Fruit fly (Drosophila melanogaster): ENCODE data around the gene Alg14.

dm6 chrX:15475367-15475789 lies 3.4 kb downstream of the Alg14 start, which contains the start of gene mh:
- TF ChIP-seq CG3163 (GFP tag; optimal IDR thresholded peaks at IDR 0.05) = no peak
- no peak for TF ChIP-seq CG8478 (optimal IDR thresholded peaks at IDR 0.05)
- TF ChIP-seq CG17568 (GFP tag; optimal IDR thresholded peaks at IDR 0.05) = no peak
- TF ChIP-seq Abd-B (GFP tag; optimal IDR thresholded peaks at IDR 0.05) = peak; percentile 64
- TF ChIP-seq CG10147 (GFP tag; optimal IDR thresholded peaks at IDR 0.05) = no peak
- no peak for TF ChIP-seq ftz-f1 (GFP tag; optimal IDR thresholded peaks at IDR 0.05)
- TF ChIP-seq kay (GFP tag; optimal IDR thresholded peaks at IDR 0.05) = no peak
- TF ChIP-seq CG1529 (GFP tag; optimal IDR thresholded peaks at IDR 0.05) = no peak
- TF ChIP-seq Pdp1 (GFP tag; optimal IDR thresholded peaks at IDR 0.05) = no peak
- TF ChIP-seq CG14860 (GFP tag; IDR thresholded peaks at IDR 0.05; ENCODE audit: partially characterized antibody) = peak; percentile 50; the same call in 1 of the 3 replicates
- no peak for TF ChIP-seq chm (GFP tag; IDR thresholded peaks at IDR 0.05)
